Fruit fly (Drosophila melanogaster) whole organism, embryonic: Measurements from ENCODE around the gene CG14440.

Experiments
- CG10654 ChIP-seq: fragments of 200-800 bp; sonication (Bioruptor generic); optimal IDR thresholded peaks from 2 replicates; lab custom pipeline; 2016; ENCODE audit warnings: missing biosample characterization, missing genetic modification characterization
- CG10959 ChIP-seq: fragments of 200-800 bp; sonication (Bioruptor generic); IDR thresholded peaks from 2 replicates; pipeline ENCODE4 v1.3.6; 2022; ENCODE audit warnings: missing biosample characterization, missing genetic modification characterization
- CG11456 ChIP-seq: fragments of 200-800 bp; sonication (Bioruptor generic); IDR thresholded peaks from 3 replicates; pipeline ENCODE4 v1.3.6; 2022; ENCODE audit warnings: missing biosample characterization, missing genetic modification characterization
- CG15269 ChIP-seq: fragments of 200-800 bp; sonication (Bioruptor generic); optimal IDR thresholded peaks from 2 replicates; lab custom pipeline; 2018; ENCODE audit warnings: missing biosample characterization, mild to moderate bottlenecking, missing genetic modification characterization, moderate library complexity
- CG15514 ChIP-seq: fragments of 200-800 bp; sonication (Bioruptor generic); optimal IDR thresholded peaks from 3 replicates; lab custom pipeline; 2017; ENCODE audit warnings: missing biosample characterization, missing genetic modification characterization, mild to moderate bottlenecking, moderate library complexity, missing genetic modification reagents
- CG17361 ChIP-seq: fragments of 200-800 bp; sonication (Bioruptor generic); IDR thresholded peaks from 3 replicates; pipeline ENCODE4 v1.3.6; 2022; ENCODE audit warnings: missing biosample characterization, missing genetic modification characterization
- CG17829 ChIP-seq: fragments of 200-800 bp; optimal IDR thresholded peaks from 2 replicates; lab custom pipeline; 2019; ENCODE audit warnings: missing biosample characterization, mild to moderate bottlenecking, missing genetic modification characterization, moderate library complexity
- CG18011 ChIP-seq: fragments of 200-800 bp; sonication (Bioruptor generic); optimal IDR thresholded peaks from 2 replicates; lab custom pipeline; 2017; ENCODE audit warnings: missing biosample characterization, missing genetic modification characterization, mild to moderate bottlenecking, moderate library complexity, missing genotype
- CG2678 ChIP-seq: fragments of 200-800 bp; sonication (Bioruptor generic); optimal IDR thresholded peaks from 3 replicates; lab custom pipeline; 2019; ENCODE audit warnings: missing biosample characterization, mild to moderate bottlenecking, missing genetic modification characterization, moderate library complexity
- CG2712 ChIP-seq: fragments of 200-800 bp; optimal IDR thresholded peaks from 3 replicates; lab custom pipeline; 2019; ENCODE audit warnings: missing biosample characterization, mild to moderate bottlenecking, missing genetic modification characterization, moderate library complexity
- CG31441 ChIP-seq: fragments of 200-800 bp; sonication (Bioruptor generic); IDR thresholded peaks from 2 replicates; pipeline ENCODE4 v1.3.6; 2022; ENCODE audit warnings: missing biosample characterization, missing genetic modification characterization
- CG33213 ChIP-seq: fragments of 200-800 bp; sonication (Bioruptor generic); optimal IDR thresholded peaks from 3 replicates; lab custom pipeline; 2016; ENCODE audit warnings: missing biosample characterization, missing genetic modification characterization
- CG3407 ChIP-seq: fragments of 200-800 bp; sonication (Bioruptor generic); optimal IDR thresholded peaks from 2 replicates; lab custom pipeline; 2018; ENCODE audit warnings: missing biosample characterization, mild to moderate bottlenecking, missing genetic modification characterization
- CG3995 ChIP-seq: fragments of 200-800 bp; sonication (Bioruptor generic); optimal IDR thresholded peaks from 3 replicates; lab custom pipeline; 2016; ENCODE audit warnings: missing biosample characterization, missing genetic modification characterization
- CG4360 ChIP-seq: fragments of 200-800 bp; sonication (Bioruptor generic); IDR thresholded peaks from 2 replicates; pipeline ENCODE4 v1.3.6; 2022; ENCODE audit warnings: missing biosample characterization, missing genetic modification characterization
- CG4820 ChIP-seq: fragments of 200-800 bp; sonication (Bioruptor generic); optimal IDR thresholded peaks from 3 replicates; lab custom pipeline; 2016; ENCODE audit warnings: missing biosample characterization, missing genetic modification characterization
- CG6175 ChIP-seq: fragments of 200-800 bp; sonication (Bioruptor generic); IDR thresholded peaks from 3 replicates; pipeline ENCODE4 v1.3.6; 2022; ENCODE audit warnings: missing biosample characterization, missing genetic modification characterization
- CG7556 ChIP-seq: fragments of 200-800 bp; sonication (Bioruptor generic); optimal IDR thresholded peaks from 2 replicates; lab custom pipeline; 2017; ENCODE audit warnings: missing biosample characterization, mild to moderate bottlenecking, missing genetic modification characterization
- CG7963 ChIP-seq: fragments of 200-800 bp; sonication (Bioruptor generic); IDR thresholded peaks from 3 replicates; pipeline ENCODE4 v1.3.6; 2022; ENCODE audit warnings: missing biosample characterization, missing genetic modification characterization; ENCODE audit not compliant: partially characterized antibody
- CG9797 ChIP-seq: fragments of 200-800 bp; sonication (Bioruptor generic); optimal IDR thresholded peaks from 3 replicates; lab custom pipeline; 2018; ENCODE audit warnings: missing biosample characterization, mild to moderate bottlenecking, missing genetic modification characterization
- CTCF ChIP-seq: fragments of 200-800 bp; sonication (Bioruptor generic); optimal IDR thresholded peaks from 2 replicates; lab custom pipeline; 2017; ENCODE audit warnings: missing biosample characterization, mild to moderate bottlenecking, missing genetic modification characterization, moderate library complexity
- CkIIα-i1 ChIP-seq: fragments of 200-800 bp; sonication (Bioruptor generic); IDR thresholded peaks from 2 replicates; pipeline ENCODE4 v1.3.6; 2022; ENCODE audit warnings: missing biosample characterization, missing genetic modification characterization
- D19A ChIP-seq: fragments of 200-800 bp; optimal IDR thresholded peaks from 3 replicates; lab custom pipeline; 2019; ENCODE audit warnings: missing biosample characterization, mild to moderate bottlenecking, missing genetic modification characterization, moderate library complexity
- D19B ChIP-seq: fragments of 200-800 bp; sonication (Bioruptor generic); optimal IDR thresholded peaks from 2 replicates; lab custom pipeline; 2017; ENCODE audit warnings: missing biosample characterization, mild to moderate bottlenecking, missing genetic modification characterization
- Fer3 ChIP-seq: fragments of 200-800 bp; sonication (Bioruptor generic); optimal IDR thresholded peaks from 2 replicates; lab custom pipeline; 2018; ENCODE audit warnings: missing biosample characterization, mild to moderate bottlenecking, missing genetic modification characterization, moderate library complexity
- Lpt ChIP-seq: fragments of >200 bp; optimal IDR thresholded peaks from 2 replicates; lab custom pipeline; 2018; ENCODE audit warnings: missing biosample characterization, missing genetic modification characterization
- Med ChIP-seq: fragments of 200-800 bp; sonication (Bioruptor generic); peaks from one replicate; lab custom pipeline; 2016; ENCODE audit warnings: missing biosample characterization, missing genetic modification characterization, mild to moderate bottlenecking, inconsistent platforms, moderate library complexity
- Mrtf ChIP-seq: fragments of 200-800 bp; sonication (Bioruptor generic); IDR thresholded peaks from 3 replicates; pipeline ENCODE4 v1.3.6; 2022; ENCODE audit warnings: missing biosample characterization, missing genetic modification characterization
- Oli ChIP-seq: fragments of 200-800 bp; sonication (Bioruptor generic); optimal IDR thresholded peaks from 2 replicates; lab custom pipeline; 2018; ENCODE audit warnings: missing biosample characterization, mild to moderate bottlenecking, missing genetic modification characterization, moderate library complexity
- Optix ChIP-seq: fragments of 200-800 bp; sonication (Bioruptor generic); IDR thresholded peaks from 3 replicates; pipeline ENCODE4 v1.3.6; 2022; ENCODE audit warnings: missing biosample characterization, missing genetic modification characterization
- Side ChIP-seq: fragments of 200-800 bp; sonication (Bioruptor generic); optimal IDR thresholded peaks from 2 replicates; lab custom pipeline; 2016; ENCODE audit warnings: missing biosample characterization, missing genetic modification characterization
- Sry-δ ChIP-seq: fragments of 200-800 bp; sonication (Bioruptor generic); optimal IDR thresholded peaks from 2 replicates; lab custom pipeline; 2016; ENCODE audit warnings: missing biosample characterization, missing genetic modification characterization
- Trl ChIP-seq, 3 experiments: fragments of >200 bp in 2 of 3; fragments of 200-800 bp in 1 of 3; sonication (Bioruptor generic) in 1 of 3; optimal IDR thresholded peaks; 2 replicates in 1 of 3; 3 replicates in 2 of 3; lab custom pipeline; 2016 to 2017; ENCODE audit warnings: missing biosample characterization in 1 of 3, missing genetic modification characterization in 1 of 3
- caup ChIP-seq: fragments of 200-800 bp; sonication (Bioruptor generic); optimal IDR thresholded peaks from 3 replicates; lab custom pipeline; 2017; ENCODE audit warnings: missing biosample characterization, mild to moderate bottlenecking, missing genetic modification characterization, moderate library complexity; ENCODE audit not compliant: severe bottlenecking
- dm ChIP-seq: fragments of 200-800 bp; sonication (Bioruptor generic); optimal IDR thresholded peaks from 3 replicates; lab custom pipeline; 2016; ENCODE audit warnings: missing biosample characterization, missing genetic modification characterization
- eyg ChIP-seq: fragments of 200-800 bp; sonication (Bioruptor generic); optimal IDR thresholded peaks from 3 replicates; lab custom pipeline; 2016; ENCODE audit warnings: missing biosample characterization, missing genetic modification characterization
- gcm2 ChIP-seq: fragments of 200-800 bp; sonication (Bioruptor generic); optimal IDR thresholded peaks from 2 replicates; lab custom pipeline; 2016; ENCODE audit warnings: missing biosample characterization, missing genetic modification characterization
- gsb-n ChIP-seq: fragments of 200-800 bp; sonication (Bioruptor generic); optimal IDR thresholded peaks from 3 replicates; lab custom pipeline; 2018; ENCODE audit warnings: missing biosample characterization, mild to moderate bottlenecking, missing genetic modification characterization
- h ChIP-seq: fragments of >200 bp; optimal IDR thresholded peaks from 2 replicates; lab custom pipeline; 2017
- hb ChIP-seq: fragments of 200-800 bp; sonication (Bioruptor generic); IDR thresholded peaks from 3 replicates; pipeline ENCODE4 v1.3.6; 2022; ENCODE audit warnings: missing biosample characterization, missing genetic modification characterization; ENCODE audit not compliant: partially characterized antibody
- kni ChIP-seq: fragments of 200-800 bp; sonication (Bioruptor generic); optimal IDR thresholded peaks from 3 replicates; lab custom pipeline; 2017; ENCODE audit warnings: mild to moderate bottlenecking, missing biosample characterization, missing genetic modification reagents, missing genetic modification characterization
- lab ChIP-seq: fragments of 200-800 bp; sonication (Bioruptor generic); optimal IDR thresholded peaks from 3 replicates; lab custom pipeline; 2017; ENCODE audit warnings: missing biosample characterization, missing genetic modification characterization, mild to moderate bottlenecking, moderate library complexity, missing genetic modification reagents
- mam ChIP-seq: fragments of 200-800 bp; sonication (Bioruptor generic); optimal IDR thresholded peaks from 3 replicates; lab custom pipeline; 2016; ENCODE audit warnings: missing biosample characterization, missing genetic modification characterization
- mld ChIP-seq: fragments of 200-800 bp; sonication (Bioruptor generic); IDR thresholded peaks from 3 replicates; pipeline ENCODE4 v1.3.6; 2022; ENCODE audit warnings: missing biosample characterization, missing genetic modification characterization; ENCODE audit not compliant: partially characterized antibody
- odd ChIP-seq: fragments of 200-800 bp; sonication (Bioruptor generic); optimal IDR thresholded peaks from 2 replicates; lab custom pipeline; 2017; ENCODE audit warnings: missing biosample characterization, mild to moderate bottlenecking, missing genetic modification characterization
- salm ChIP-seq: fragments of 200-800 bp; sonication (Bioruptor generic); optimal IDR thresholded peaks from 2 replicates; lab custom pipeline; 2018; ENCODE audit warnings: missing biosample characterization, mild to moderate bottlenecking, missing genetic modification characterization
- ssp ChIP-seq: fragments of 200-800 bp; sonication (Bioruptor generic); IDR thresholded peaks from 2 replicates; pipeline ENCODE4 v1.3.6; 2022; ENCODE audit warnings: missing biosample characterization, missing genetic modification characterization
- stc ChIP-seq: fragments of 200-800 bp; sonication (Bioruptor generic); IDR thresholded peaks from 2 replicates; pipeline ENCODE4 v1.3.6; 2022; ENCODE audit warnings: missing biosample characterization, missing genetic modification characterization
- sug ChIP-seq: fragments of 200-800 bp; optimal IDR thresholded peaks from 2 replicates; lab custom pipeline; 2019; ENCODE audit warnings: missing biosample characterization, mild to moderate bottlenecking, missing genetic modification characterization, moderate library complexity
- tgo ChIP-seq: fragments of 200-800 bp; sonication (Bioruptor generic); IDR thresholded peaks from 3 replicates; pipeline ENCODE4 v1.3.6; 2022; ENCODE audit warnings: missing biosample characterization, missing genetic modification characterization
- z ChIP-seq: fragments of 200-800 bp; sonication (Bioruptor generic); IDR thresholded peaks from 3 replicates; pipeline ENCODE4 v1.3.6; 2022; ENCODE audit warnings: missing biosample characterization, missing genetic modification characterization
- zen ChIP-seq: fragments of 200-800 bp; sonication (Bioruptor generic); optimal IDR thresholded peaks from 3 replicates; lab custom pipeline; 2018; ENCODE audit warnings: missing biosample characterization, mild to moderate bottlenecking, missing genetic modification characterization, moderate library complexity

CG14440 gene

DNA sequence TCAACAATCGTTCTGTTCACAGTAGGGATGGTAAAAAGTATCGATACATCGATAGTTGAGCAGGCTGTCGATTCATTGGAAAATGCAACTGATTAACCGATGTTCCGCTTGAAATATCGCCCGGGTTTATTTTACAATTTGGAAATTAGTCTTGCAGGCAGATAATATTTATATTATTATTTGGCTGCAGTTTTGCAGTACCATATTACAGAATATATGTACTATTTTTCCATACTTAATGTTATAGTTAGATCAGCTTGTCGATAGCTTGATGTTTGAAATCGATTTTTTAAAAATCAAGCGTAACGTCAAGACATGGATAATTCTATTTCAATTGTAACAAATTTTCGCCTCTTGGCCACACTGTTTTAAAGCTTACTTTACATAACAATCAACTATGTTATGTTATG, 3.4 kb downstream of the CG14440 start, which contains the start of gene CG14442 (continued):
- TF ChIP-seq CG17361 (GFP tag; lab: Robert Waterston, UW) (peak; percentile 45; the same call in 1 of the 3 replicates), D19B (GFP tag; lab: Kevin White, UChicago) (no peak), odd (GFP tag; lab: Kevin White, UChicago) (no peak), CkIIα-i1 (GFP tag; lab: Robert Waterston, UW) (no peak), CG4820 (no peak), CG3407 (GFP tag; lab: Kevin White, UChicago) (no peak), Sry-δ (GFP tag; lab: Kevin White, UChicago) (peak; percentile 88), CG4360 (GFP tag; lab: Robert Waterston, UW) (no peak), salm (tag; lab: Kevin White, UChicago) (peak; percentile 21), CG33213 (no peak), D19A (tag; lab: Kevin White, UChicago) (no peak), Lpt (no peak), CG9797 (GFP tag; lab: Kevin White, UChicago) (peak; percentile 40), h (lab: Kevin White, UChicago) (no peak), CG15269 (tag; lab: Kevin White, UChicago) (peak; percentile 36), Trl (optimal IDR thresholded peaks at IDR 0.05; lab: Kevin White, UChicago) (no peak), Trl (GFP tag; optimal IDR thresholded peaks at IDR 0.05; lab: Kevin White, UChicago) (peak; percentile 0), CG18011 (peak; percentile 9), CG11456 (no peak), Oli (tag; lab: Kevin White, UChicago) (peak; percentile 25), ssp (GFP tag; lab: Robert Waterston, UW) (peak; percentile 28; the same call in 1 of the 2 replicates), CG6175 (no peak), stc (GFP tag; lab: Robert Waterston, UW) (no peak), hb (GFP tag; lab: Robert Waterston, UW) (peak; percentile 95), CG3995 (peak; percentile 45), z (GFP tag; lab: Robert Waterston, UW) (no peak), CG10654 (GFP tag; lab: Kevin White, UChicago) (peak; percentile 11), CG2678 (tag; lab: Kevin White, UChicago) (no peak), Optix (GFP tag; lab: Robert Waterston, UW) (no peak), tgo (no peak), mam (peak; percentile 11), CTCF (GFP tag; lab: Kevin White, UChicago) (peak; percentile 2), zen (tag; lab: Kevin White, UChicago) (no peak), CG7556 (GFP tag; lab: Kevin White, UChicago) (peak; percentile 12), CG7963 (GFP tag; lab: Robert Waterston, UW) (peak; percentile 87), Mrtf (GFP tag; lab: Robert Waterston, UW) (no peak), Side (peak; percentile 22), gcm2 (no peak), CG31441 (GFP tag; lab: Robert Waterston, UW) (no peak), gsb-n (peak; percentile 68), Med (GFP tag; lab: Kevin White, UChicago) (peak; percentile 82), lab (GFP tag; lab: Kevin White, UChicago) (no peak), sug (peak; percentile 45), mld (peak; percentile 82; the same call in 2 of the 3 replicates), CG15514 (GFP tag; lab: Kevin White, UChicago) (peak; percentile 65), eyg (no peak), caup (peak; percentile 38), CG10959 (GFP tag; lab: Robert Waterston, UW) (no peak), dm (GFP tag; lab: Kevin White, UChicago) (no peak), CG17829 (peak; percentile 50), Fer3 (tag; lab: Kevin White, UChicago) (no peak), kni (GFP tag; lab: Kevin White, UChicago) (no peak), CG2712 (peak; percentile 54)
